Fruit fly (Drosophila melanogaster) whole organism, embryonic: ENCODE data around the gene Hrd3.

Experiments
- Atf3 ChIP-seq: fragments of 200-800 bp; sonication (Bioruptor generic); optimal IDR thresholded peaks from 3 replicates; lab custom pipeline; 2016; ENCODE audit warnings: missing biosample characterization, missing genetic modification characterization
- Atf6 ChIP-seq: fragments of 200-800 bp; sonication (Bioruptor generic); IDR thresholded peaks from 2 replicates; pipeline ENCODE4 v1.3.6; 2022; ENCODE audit warnings: missing biosample characterization, missing genetic modification characterization
- B-H1 ChIP-seq: fragments of 200-800 bp; sonication (Bioruptor generic); IDR thresholded peaks from 3 replicates; pipeline ENCODE4 v1.3.6; 2022; ENCODE audit warnings: missing biosample characterization, missing genetic modification characterization
- CG10431 ChIP-seq: fragments of 200-800 bp; sonication (Bioruptor generic); optimal IDR thresholded peaks from 3 replicates; lab custom pipeline; 2018; ENCODE audit warnings: missing biosample characterization, mild to moderate bottlenecking, missing genetic modification characterization
- CG10565 ChIP-seq: fragments of 200-800 bp; sonication (Bioruptor generic); optimal IDR thresholded peaks from 3 replicates; lab custom pipeline; 2016; ENCODE audit warnings: missing biosample characterization, mild to moderate bottlenecking, missing genetic modification characterization
- CG10979 ChIP-seq: fragments of 200-800 bp; sonication (Bioruptor generic); optimal IDR thresholded peaks from 2 replicates; lab custom pipeline; 2018; ENCODE audit warnings: missing biosample characterization, mild to moderate bottlenecking, missing genetic modification characterization, moderate library complexity
- CG12219 ChIP-seq: fragments of 200-800 bp; sonication (Bioruptor generic); optimal IDR thresholded peaks from 3 replicates; lab custom pipeline; 2018; ENCODE audit warnings: missing biosample characterization, mild to moderate bottlenecking, missing genetic modification characterization
- CG12299 ChIP-seq: fragments of 200-800 bp; sonication (Bioruptor generic); optimal IDR thresholded peaks from 2 replicates; lab custom pipeline; 2018; ENCODE audit warnings: missing biosample characterization, mild to moderate bottlenecking, missing genetic modification characterization
- CG14441 ChIP-seq: fragments of 200-800 bp; sonication (Bioruptor generic); IDR thresholded peaks from 2 replicates; pipeline ENCODE4 v1.3.6; 2022; ENCODE audit warnings: missing biosample characterization, missing genetic modification characterization
- CG14860 ChIP-seq: fragments of 200-800 bp; sonication (Bioruptor generic); IDR thresholded peaks from 3 replicates; pipeline ENCODE4 v1.3.6; 2022; ENCODE audit warnings: missing biosample characterization, missing genetic modification characterization; ENCODE audit not compliant: partially characterized antibody
- CG15601 ChIP-seq: fragments of 200-800 bp; sonication (Bioruptor generic); optimal IDR thresholded peaks from 3 replicates; lab custom pipeline; 2019; ENCODE audit warnings: missing biosample characterization, mild to moderate bottlenecking, missing genetic modification characterization, moderate library complexity
- CG15696 ChIP-seq: fragments of 200-800 bp; sonication (Bioruptor generic); optimal IDR thresholded peaks from 2 replicates; lab custom pipeline; 2019; ENCODE audit warnings: missing biosample characterization, mild to moderate bottlenecking, missing genetic modification characterization, moderate library complexity
- CG17829 ChIP-seq: fragments of 200-800 bp; optimal IDR thresholded peaks from 2 replicates; lab custom pipeline; 2019; ENCODE audit warnings: missing biosample characterization, mild to moderate bottlenecking, missing genetic modification characterization, moderate library complexity
- CG1792 ChIP-seq: fragments of 200-800 bp; sonication (Bioruptor generic); optimal IDR thresholded peaks from 2 replicates; lab custom pipeline; 2016; ENCODE audit warnings: missing biosample characterization, missing genetic modification characterization
- CG1832 ChIP-seq: fragments of 200-800 bp; sonication (Bioruptor generic); optimal IDR thresholded peaks from 2 replicates; lab custom pipeline; 2017; ENCODE audit warnings: missing biosample characterization, mild to moderate bottlenecking, missing genetic modification characterization, inconsistent platforms
- CG18619 ChIP-seq: fragments of 200-800 bp; sonication (Bioruptor generic); optimal IDR thresholded peaks from 3 replicates; lab custom pipeline; 2017; ENCODE audit warnings: missing biosample characterization, mild to moderate bottlenecking, missing genetic modification characterization
- CG2116 ChIP-seq: fragments of 200-800 bp; sonication (Bioruptor generic); optimal IDR thresholded peaks from 3 replicates; lab custom pipeline; 2018; ENCODE audit warnings: missing biosample characterization, mild to moderate bottlenecking, missing genetic modification characterization
- CG32532 ChIP-seq: fragments of 200-800 bp; sonication (Bioruptor generic); IDR thresholded peaks from 2 replicates; pipeline ENCODE4 v1.3.6; 2022; ENCODE audit warnings: missing biosample characterization, missing genetic modification characterization
- CG34376 ChIP-seq: fragments of 200-800 bp; sonication (Bioruptor generic); optimal IDR thresholded peaks from 2 replicates; lab custom pipeline; 2018; ENCODE audit warnings: missing biosample characterization, mild to moderate bottlenecking, missing genetic modification characterization
- CG7987 ChIP-seq: fragments of 200-800 bp; sonication (Bioruptor generic); optimal IDR thresholded peaks from 2 replicates; lab custom pipeline; 2018; ENCODE audit warnings: missing biosample characterization, mild to moderate bottlenecking, missing genetic modification characterization, moderate library complexity
- Dek ChIP-seq: fragments of 200-800 bp; sonication (Bioruptor generic); optimal IDR thresholded peaks from 3 replicates; lab custom pipeline; 2019; ENCODE audit warnings: missing biosample characterization, mild to moderate bottlenecking, missing genetic modification characterization, moderate library complexity
- Hand ChIP-seq: fragments of 200-800 bp; sonication (Bioruptor generic); optimal IDR thresholded peaks from 2 replicates; lab custom pipeline; 2017; ENCODE audit warnings: mild to moderate bottlenecking, missing biosample characterization, missing genetic modification reagents, missing genetic modification characterization
- Hey ChIP-seq: fragments of 200-800 bp; sonication (Bioruptor generic); optimal IDR thresholded peaks from 3 replicates; lab custom pipeline; 2018; ENCODE audit warnings: missing biosample characterization, mild to moderate bottlenecking, missing genetic modification characterization
- Hmr ChIP-seq: fragments of 200-800 bp; sonication (Bioruptor generic); optimal IDR thresholded peaks from 3 replicates; lab custom pipeline; 2017; ENCODE audit warnings: mild to moderate bottlenecking, missing biosample characterization, missing genetic modification reagents, missing genetic modification characterization
- Hmx ChIP-seq: fragments of 200-800 bp; sonication (Bioruptor generic); optimal IDR thresholded peaks from 2 replicates; lab custom pipeline; 2016; ENCODE audit warnings: missing biosample characterization, missing genetic modification characterization
- Oli ChIP-seq: fragments of 200-800 bp; sonication (Bioruptor generic); optimal IDR thresholded peaks from 2 replicates; lab custom pipeline; 2018; ENCODE audit warnings: missing biosample characterization, mild to moderate bottlenecking, missing genetic modification characterization, moderate library complexity
- Opbp ChIP-seq: fragments of 200-800 bp; sonication (Bioruptor generic); IDR thresholded peaks from 3 replicates; pipeline ENCODE4 v1.3.6; 2022; ENCODE audit warnings: missing biosample characterization, missing genetic modification characterization; ENCODE audit not compliant: partially characterized antibody
- Ptx1 ChIP-seq: fragments of 200-800 bp; sonication (Bioruptor generic); IDR thresholded peaks from 2 replicates; pipeline ENCODE4 v1.3.6; 2022; ENCODE audit warnings: missing biosample characterization, missing genetic modification characterization
- Tbp ChIP-seq: fragments of >200 bp; optimal IDR thresholded peaks from 2 replicates; lab custom pipeline; 2018; ENCODE audit warnings: missing biosample characterization, missing genetic modification characterization
- Vsx1 ChIP-seq: fragments of 200-800 bp; sonication (Bioruptor generic); optimal IDR thresholded peaks from 2 replicates; lab custom pipeline; 2017; ENCODE audit warnings: missing biosample characterization, mild to moderate bottlenecking, missing genetic modification characterization, missing genetic modification reagents
- Xbp1 ChIP-seq: fragments of 200-800 bp; sonication (Bioruptor generic); optimal IDR thresholded peaks from 3 replicates; lab custom pipeline; 2016; ENCODE audit warnings: missing biosample characterization, mild to moderate bottlenecking, missing genetic modification characterization
- ac ChIP-seq: fragments of 200-800 bp; sonication (Bioruptor generic); optimal IDR thresholded peaks from 3 replicates; lab custom pipeline; 2017; ENCODE audit warnings: missing biosample characterization, mild to moderate bottlenecking, missing genetic modification characterization
- bsh ChIP-seq, 2 experiments: fragments of 200-800 bp; sonication (Bioruptor generic); optimal IDR thresholded peaks; 2 replicates each; lab custom pipeline; 2017 to 2018; ENCODE audit warnings: mild to moderate bottlenecking in 2 of 2, missing biosample characterization in 2 of 2, missing genetic modification characterization in 2 of 2, moderate library complexity in 1 of 2
- cas ChIP-seq: fragments of 200-800 bp; sonication (Bioruptor generic); IDR thresholded peaks from 2 replicates; pipeline ENCODE4 v1.3.6; 2022; ENCODE audit warnings: missing biosample characterization, missing genetic modification characterization
- dysf ChIP-seq: fragments of 200-800 bp; sonication (Bioruptor generic); IDR thresholded peaks from 3 replicates; pipeline ENCODE4 v1.3.6; 2022; ENCODE audit warnings: missing biosample characterization, missing genetic modification characterization
- exex ChIP-seq: fragments of 200-800 bp; sonication (Bioruptor generic); optimal IDR thresholded peaks from 4 replicates; lab custom pipeline; 2018; ENCODE audit warnings: missing biosample characterization, mild to moderate bottlenecking, missing genetic modification characterization, moderate library complexity
- gsb ChIP-seq: fragments of 200-800 bp; sonication (Bioruptor generic); IDR thresholded peaks from 2 replicates; pipeline ENCODE4 v1.3.6; 2022; ENCODE audit warnings: missing biosample characterization, missing genetic modification characterization
- lov ChIP-seq, 2 experiments: fragments of 200-800 bp in 1 of 2; fragments of >200 bp in 1 of 2; sonication (Bioruptor generic) in 1 of 2; IDR thresholded peaks in 1 of 2; optimal IDR thresholded peaks in 1 of 2; 2 replicates in 1 of 2; 3 replicates in 1 of 2; pipeline versions ENCODE4 v1.3.6 to Lab custom; 2017 to 2022; ENCODE audit warnings: missing biosample characterization in 1 of 2, missing genetic modification characterization in 1 of 2
- nau ChIP-seq: fragments of 200-800 bp; sonication (Bioruptor generic); optimal IDR thresholded peaks from 3 replicates; lab custom pipeline; 2017; ENCODE audit warnings: missing biosample characterization, mild to moderate bottlenecking, missing genetic modification characterization, missing genetic modification reagents
- nerfin-1 ChIP-seq: fragments of 200-800 bp; sonication (Bioruptor generic); optimal IDR thresholded peaks from 3 replicates; lab custom pipeline; 2019; ENCODE audit warnings: missing biosample characterization, mild to moderate bottlenecking, missing genetic modification characterization, moderate library complexity
- oc ChIP-seq: fragments of 200-800 bp; sonication (Bioruptor generic); optimal IDR thresholded peaks from 2 replicates; lab custom pipeline; 2018; ENCODE audit warnings: missing biosample characterization, mild to moderate bottlenecking, missing genetic modification characterization, moderate library complexity
- org-1 ChIP-seq: fragments of 200-800 bp; sonication (Bioruptor generic); optimal IDR thresholded peaks from 2 replicates; lab custom pipeline; 2017; ENCODE audit warnings: missing biosample characterization, missing genetic modification characterization
- peb ChIP-seq: fragments of 200-800 bp; sonication (Bioruptor generic); IDR thresholded peaks from 2 replicates; pipeline ENCODE4 v1.3.6; 2022; ENCODE audit warnings: missing biosample characterization, missing genetic modification characterization
- phol ChIP-seq: fragments of 200-800 bp; sonication (Bioruptor generic); optimal IDR thresholded peaks from 3 replicates; lab custom pipeline; 2018; ENCODE audit warnings: missing biosample characterization, mild to moderate bottlenecking, missing genetic modification characterization, moderate library complexity
- schlank ChIP-seq: fragments of 200-800 bp; sonication (Bioruptor generic); optimal IDR thresholded peaks from 2 replicates; lab custom pipeline; 2018; ENCODE audit warnings: missing biosample characterization, mild to moderate bottlenecking, missing genetic modification characterization
- slbo ChIP-seq: fragments of 200-800 bp; sonication (Bioruptor generic); IDR thresholded peaks from 2 replicates; pipeline ENCODE4 v1.3.6; 2022; ENCODE audit warnings: missing biosample characterization, missing genetic modification characterization
- sqz ChIP-seq: fragments of 200-800 bp; sonication (Bioruptor generic); optimal IDR thresholded peaks from 3 replicates; lab custom pipeline; 2018; ENCODE audit warnings: missing biosample characterization, mild to moderate bottlenecking, missing genetic modification characterization
- trem ChIP-seq: fragments of 200-800 bp; optimal IDR thresholded peaks from 3 replicates; lab custom pipeline; 2019; ENCODE audit warnings: missing biosample characterization, mild to moderate bottlenecking, missing genetic modification characterization, moderate library complexity

The Hrd3 gene

DNA sequence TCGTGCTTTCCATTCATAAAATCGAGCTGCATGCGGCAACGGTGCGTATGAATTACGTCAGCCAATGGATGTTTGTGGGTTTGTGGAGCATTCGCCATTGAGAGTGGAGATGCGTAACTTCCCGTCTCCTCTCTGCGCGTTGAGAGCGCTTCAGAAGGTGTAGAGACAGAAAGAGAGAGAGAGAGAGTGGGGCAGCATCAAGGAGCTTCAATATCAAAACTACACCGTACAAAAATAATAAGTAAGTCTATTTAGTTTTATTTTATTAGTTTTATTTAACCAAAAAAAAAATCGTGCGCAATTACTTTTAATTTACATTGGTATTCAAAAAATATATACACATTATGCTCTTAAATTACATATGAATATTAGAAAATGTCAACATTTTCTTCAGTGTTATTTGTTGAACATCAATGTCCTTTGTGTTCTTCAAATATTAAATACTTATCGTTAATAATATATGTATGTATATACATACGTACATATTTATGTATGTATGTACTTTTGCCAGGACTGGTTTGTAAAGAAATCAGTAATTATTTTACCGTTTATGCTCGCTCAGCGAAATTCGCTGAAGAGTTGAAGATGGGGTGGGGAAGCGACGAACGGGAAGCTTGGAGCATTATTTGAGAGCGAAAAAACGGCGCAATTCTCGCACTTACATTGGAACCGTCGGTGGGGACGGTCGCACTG is 35.5 kb downstream of the Hrd3 start, which contains the start of gene CG10365:
Gene CG10365 (plus strand): TSS at position 652 of the 693 bp plus-strand sequence.
- TF ChIP-seq schlank (tag; lab: Kevin White, UChicago) = no peak
- TF ChIP-seq CG10565 (GFP tag; lab: Kevin White, UChicago) = no peak
- 0 out of 2 replicates have a peak, but pooled peaks have one; percentile 33 for TF ChIP-seq gsb
- TF ChIP-seq cas = 0 out of 2 replicates have a peak, but pooled peaks have one; percentile 50
- peak; percentile 92 for TF ChIP-seq Ptx1 (GFP tag; lab: Robert Waterston, UW)
- TF ChIP-seq Tbp (GFP tag; lab: Kevin White, UChicago) = no peak
- peak; percentile 45 for TF ChIP-seq trem (tag; lab: Kevin White, UChicago)
- TF ChIP-seq nau (GFP tag; lab: Kevin White, UChicago) = peak; percentile 83
- TF ChIP-seq sqz (GFP tag; lab: Kevin White, UChicago) = peak; percentile 52
- peak; percentile 56 for TF ChIP-seq CG2116
- peak; percentile 94 for TF ChIP-seq Hmr (GFP tag; lab: Kevin White, UChicago)
- TF ChIP-seq nerfin-1 (tag; lab: Kevin White, UChicago) = peak; percentile 80
- TF ChIP-seq CG18619 (GFP tag; lab: Kevin White, UChicago) = peak; percentile 79
- TF ChIP-seq Vsx1 (GFP tag; lab: Kevin White, UChicago) = peak; percentile 43
- TF ChIP-seq CG7987 = no peak
- TF ChIP-seq phol = peak; percentile 89
- peak; percentile 70 for TF ChIP-seq CG15601 (tag; lab: Kevin White, UChicago)
- peak; percentile 22 for TF ChIP-seq CG34376
- TF ChIP-seq CG10431 (GFP tag; lab: Kevin White, UChicago) = no peak
- no peak for TF ChIP-seq ac
- no peak for TF ChIP-seq lov (optimal IDR thresholded peaks at IDR 0.05; lab: Kevin White, UChicago)
- TF ChIP-seq lov (GFP tag; IDR thresholded peaks at IDR 0.05; lab: Robert Waterston, UW) = no peak
- peak; percentile 16 to 77 for TF ChIP-seq bsh (GFP tag; optimal IDR thresholded peaks at IDR 0.05; lab: Kevin White, UChicago)
- TF ChIP-seq B-H1 = peak; percentile 77
- peak; percentile 77 for TF ChIP-seq CG12299 (tag; lab: Kevin White, UChicago)
- TF ChIP-seq dysf (GFP tag; lab: Robert Waterston, UW) = peak; percentile 89
- peak; percentile 24; the same call in 1 of the 2 replicates for TF ChIP-seq peb (GFP tag; lab: Robert Waterston, UW)
- TF ChIP-seq Hey = no peak
- TF ChIP-seq CG15696 (tag; lab: Kevin White, UChicago) = peak; percentile 40
- peak; percentile 82 for TF ChIP-seq CG10979 (tag; lab: Kevin White, UChicago)
- no peak for TF ChIP-seq Atf3 (GFP tag; lab: Kevin White, UChicago)
- TF ChIP-seq CG14860 (GFP tag; lab: Robert Waterston, UW) = no peak
- TF ChIP-seq Hmx = no peak
- TF ChIP-seq CG32532 (GFP tag; lab: Robert Waterston, UW) = peak; percentile 91
- peak; percentile 79 for TF ChIP-seq oc (tag; lab: Kevin White, UChicago)
- peak; percentile 58 for TF ChIP-seq CG17829 (tag; lab: Kevin White, UChicago)
- TF ChIP-seq CG1832 (GFP tag; lab: Kevin White, UChicago) = no peak
- peak; percentile 94 for TF ChIP-seq Atf6 (GFP tag; lab: Robert Waterston, UW)
- peak; percentile 94 for TF ChIP-seq slbo (GFP tag; lab: Robert Waterston, UW)
- peak; percentile 77 for TF ChIP-seq Xbp1
- peak; percentile 88 for TF ChIP-seq Hand (GFP tag; lab: Kevin White, UChicago)
- TF ChIP-seq Opbp (GFP tag; lab: Robert Waterston, UW) = no peak
- TF ChIP-seq CG12219 (GFP tag; lab: Kevin White, UChicago) = peak; percentile 59
- TF ChIP-seq Oli (tag; lab: Kevin White, UChicago) = peak; percentile 85
- peak; percentile 66 for TF ChIP-seq exex (tag; lab: Kevin White, UChicago)
- TF ChIP-seq CG1792 = no peak
- TF ChIP-seq CG14441 = peak; percentile 83
- peak; percentile 90 for TF ChIP-seq Dek
- TF ChIP-seq org-1 (GFP tag; lab: Kevin White, UChicago) = peak; percentile 72
